Fruit fly (Drosophila melanogaster): ENCODE measurements around the gene CG42831.

CG42831 gene

dm6 chr3L:10769218-10770018, 45.2 kb upstream of the CG42831 start (continued):
- TF ChIP-seq Trl (optimal IDR thresholded peaks at IDR 0.05), result peak in 1 of 2 experiments; percentile 20
- peak; percentile 30 for TF ChIP-seq Trl (GFP tag; optimal IDR thresholded peaks at IDR 0.05)
- peak; percentile 86 for TF ChIP-seq CG6813 (GFP tag; optimal IDR thresholded peaks at IDR 0.05)
- no peak for TF ChIP-seq CG15514 (GFP tag; optimal IDR thresholded peaks at IDR 0.05)
- TF ChIP-seq usp (GFP tag; optimal IDR thresholded peaks at IDR 0.05), result no peak
- TF ChIP-seq ewg (GFP tag; optimal IDR thresholded peaks at IDR 0.05), result peak; percentile 65
- peak; percentile 92 for TF ChIP-seq pros (GFP tag; optimal IDR thresholded peaks at IDR 0.05)
- TF ChIP-seq Sry-δ (GFP tag; optimal IDR thresholded peaks at IDR 0.05), result peak; percentile 12
- no peak for TF ChIP-seq Hr39 (optimal IDR thresholded peaks at IDR 0.05)
- TF ChIP-seq Sin3A (optimal IDR thresholded peaks at IDR 0.05), result no peak
- TF ChIP-seq HLHmδ (GFP tag; optimal IDR thresholded peaks at IDR 0.05), result no peak
- no peak for TF ChIP-seq CG11398 (GFP tag; optimal IDR thresholded peaks at IDR 0.05)
- TF ChIP-seq lilli (GFP tag; optimal IDR thresholded peaks at IDR 0.05), result peak; percentile 67
- TF ChIP-seq fu2 (GFP tag; optimal IDR thresholded peaks at IDR 0.05), result no peak
- TF ChIP-seq hb (GFP tag; IDR thresholded peaks at IDR 0.05; ENCODE audit: partially characterized antibody), result no peak
- TF ChIP-seq btn (GFP tag; optimal IDR thresholded peaks at IDR 0.05), result peak; percentile 0
- peak; percentile 89 for TF ChIP-seq Sox100B (GFP tag; optimal IDR thresholded peaks at IDR 0.05)
- no peak for TF ChIP-seq bbx (GFP tag; IDR thresholded peaks at IDR 0.05; ENCODE audit: partially characterized antibody)
- TF ChIP-seq Dll (GFP tag; IDR thresholded peaks at IDR 0.05; ENCODE audit: partially characterized antibody), result no peak
- TF ChIP-seq CG2120 (GFP tag; optimal IDR thresholded peaks at IDR 0.05), result no peak
- TF ChIP-seq kah (GFP tag; optimal IDR thresholded peaks at IDR 0.05), result peak; percentile 78
- TF ChIP-seq CG2678 (tag; optimal IDR thresholded peaks at IDR 0.05), result peak; percentile 91
- peak; percentile 68; the same call in 2 of the 3 replicates for TF ChIP-seq CG3726 (GFP tag; IDR thresholded peaks at IDR 0.05)
- no peak for TF ChIP-seq Hmx (GFP tag; optimal IDR thresholded peaks at IDR 0.05)
- peak; percentile 82 for TF ChIP-seq CG18619 (GFP tag; optimal IDR thresholded peaks at IDR 0.05)
- peak; percentile 74 for TF ChIP-seq CG4360 (GFP tag; IDR thresholded peaks at IDR 0.05)
- no peak for TF ChIP-seq CG42726 (GFP tag; IDR thresholded peaks at IDR 0.05; ENCODE audit: partially characterized antibody)
- TF ChIP-seq pnt (GFP tag; optimal IDR thresholded peaks at IDR 0.05), result peak; percentile 25
- peak; percentile 47 for TF ChIP-seq run (tag; optimal IDR thresholded peaks at IDR 0.05)
- TF ChIP-seq CG43689 (GFP tag; IDR thresholded peaks at IDR 0.05), result 0 out of 2 replicates have a peak, but pooled peaks have one; percentile 22
- no peak for TF ChIP-seq hbn (GFP tag; IDR thresholded peaks at IDR 0.05; ENCODE audit: partially characterized antibody)
- 0 out of 2 replicates have a peak, but pooled peaks have one; percentile 10 for TF ChIP-seq GATAe (GFP tag; conservative IDR thresholded peaks at IDR 0.05)
- no peak for TF ChIP-seq Poxn (GFP tag; IDR thresholded peaks at IDR 0.05)
- peak; percentile 64; the same call in 1 of the 2 replicates for TF ChIP-seq Gsc (GFP tag; IDR thresholded peaks at IDR 0.05)
- TF ChIP-seq CG5180 (GFP tag; optimal IDR thresholded peaks at IDR 0.05), result peak; percentile 69
- TF ChIP-seq bab2 (GFP tag; optimal IDR thresholded peaks at IDR 0.05), result peak; percentile 56
- peak; percentile 93 for TF ChIP-seq CG13775 (GFP tag; optimal IDR thresholded peaks at IDR 0.05)
- TF ChIP-seq dm (GFP tag; optimal IDR thresholded peaks at IDR 0.05), result peak; percentile 49
- TF ChIP-seq toy (GFP tag; IDR thresholded peaks at IDR 0.05), result 0 out of 2 replicates have a peak, but pooled peaks have one; percentile 40
- peak; percentile 56 for TF ChIP-seq CG17186 (GFP tag; optimal IDR thresholded peaks at IDR 0.05)
- TF ChIP-seq lbe (GFP tag; optimal IDR thresholded peaks at IDR 0.05), result no peak
- no peak for TF ChIP-seq CG4282 (GFP tag; optimal IDR thresholded peaks at IDR 0.05)
- peak; percentile 8 for TF ChIP-seq repo (GFP tag; optimal IDR thresholded peaks at IDR 0.05)
- TF ChIP-seq lola (GFP tag; optimal IDR thresholded peaks at IDR 0.05), result peak in 1 of 3 experiments; percentile 99
- TF ChIP-seq sd (tag; optimal IDR thresholded peaks at IDR 0.05), result peak; percentile 27
- TF ChIP-seq yki (optimal IDR thresholded peaks at IDR 0.05), result no peak
- TF ChIP-seq NfI (GFP tag; optimal IDR thresholded peaks at IDR 0.05), result peak; percentile 54
- peak; percentile 98 for TF ChIP-seq CG2199 (GFP tag; IDR thresholded peaks at IDR 0.05)
- no peak for TF ChIP-seq p53 (GFP tag; optimal IDR thresholded peaks at IDR 0.05)
- TF ChIP-seq CG12236 (GFP tag; optimal IDR thresholded peaks at IDR 0.05), result peak; percentile 51

Data from whole organism, embryonic.